Fruit fly (Drosophila melanogaster) whole organism, embryonic: ENCODE measurements around the gene Arl5.
A peak's percentile ranks its signal among the peaks of the same experiment; 100 is the strongest.

Experiments used
- Adf1 ChIP-seq: fragments of 200-800 bp; sonication (Bioruptor generic); IDR thresholded peaks from 2 replicates; pipeline ENCODE4 v1.3.6; 2022; ENCODE audit warnings: missing biosample characterization, missing genetic modification characterization
- Atf6 ChIP-seq: fragments of 200-800 bp; sonication (Bioruptor generic); IDR thresholded peaks from 2 replicates; pipeline ENCODE4 v1.3.6; 2022; ENCODE audit warnings: missing biosample characterization, missing genetic modification characterization
- B-H1 ChIP-seq: fragments of 200-800 bp; sonication (Bioruptor generic); IDR thresholded peaks from 3 replicates; pipeline ENCODE4 v1.3.6; 2022; ENCODE audit warnings: missing biosample characterization, missing genetic modification characterization
- BtbVII ChIP-seq: fragments of 200-800 bp; sonication (Bioruptor generic); optimal IDR thresholded peaks from 3 replicates; lab custom pipeline; 2017; ENCODE audit warnings: missing biosample characterization, mild to moderate bottlenecking, missing genetic modification characterization
- CG11093 ChIP-seq: fragments of 200-800 bp; sonication (Bioruptor generic); IDR thresholded peaks from 3 replicates; pipeline ENCODE4 v1.3.6; 2022; ENCODE audit warnings: missing biosample characterization, missing genetic modification characterization
- CG12155 ChIP-seq: fragments of 200-800 bp; sonication (Bioruptor generic); optimal IDR thresholded peaks from 3 replicates; lab custom pipeline; 2016; ENCODE audit warnings: missing biosample characterization, missing genetic modification characterization
- CG12942 ChIP-seq: fragments of 200-800 bp; sonication (Bioruptor generic); optimal IDR thresholded peaks from 3 replicates; lab custom pipeline; 2016; ENCODE audit warnings: missing biosample characterization, missing genetic modification characterization
- CG15011 ChIP-seq: fragments of 200-800 bp; sonication (Bioruptor generic); optimal IDR thresholded peaks from 3 replicates; lab custom pipeline; 2018; ENCODE audit warnings: missing biosample characterization, mild to moderate bottlenecking, missing genetic modification characterization
- CG15269 ChIP-seq: fragments of 200-800 bp; sonication (Bioruptor generic); optimal IDR thresholded peaks from 2 replicates; lab custom pipeline; 2018; ENCODE audit warnings: missing biosample characterization, mild to moderate bottlenecking, missing genetic modification characterization, moderate library complexity
- CG1529 ChIP-seq: fragments of 200-800 bp; sonication (Bioruptor generic); optimal IDR thresholded peaks from 3 replicates; lab custom pipeline; 2018; ENCODE audit warnings: missing biosample characterization, missing genetic modification characterization
- CG15601 ChIP-seq: fragments of 200-800 bp; sonication (Bioruptor generic); optimal IDR thresholded peaks from 3 replicates; lab custom pipeline; 2019; ENCODE audit warnings: missing biosample characterization, mild to moderate bottlenecking, missing genetic modification characterization, moderate library complexity
- CG17385 ChIP-seq: fragments of 200-800 bp; sonication (Bioruptor generic); optimal IDR thresholded peaks from 3 replicates; lab custom pipeline; 2018; ENCODE audit warnings: missing biosample characterization, mild to moderate bottlenecking, missing genetic modification characterization
- CG17829 ChIP-seq: fragments of 200-800 bp; optimal IDR thresholded peaks from 2 replicates; lab custom pipeline; 2019; ENCODE audit warnings: missing biosample characterization, mild to moderate bottlenecking, missing genetic modification characterization, moderate library complexity
- CG18619 ChIP-seq: fragments of 200-800 bp; sonication (Bioruptor generic); optimal IDR thresholded peaks from 3 replicates; lab custom pipeline; 2017; ENCODE audit warnings: missing biosample characterization, mild to moderate bottlenecking, missing genetic modification characterization
- CG18764 ChIP-seq: fragments of 200-800 bp; sonication (Bioruptor generic); optimal IDR thresholded peaks from 3 replicates; lab custom pipeline; 2016; ENCODE audit warnings: missing biosample characterization, missing genetic modification characterization
- CG30020 ChIP-seq: fragments of 200-800 bp; optimal IDR thresholded peaks from 2 replicates; lab custom pipeline; 2019; ENCODE audit warnings: missing biosample characterization, mild to moderate bottlenecking, missing genetic modification characterization, moderate library complexity
- CG7963 ChIP-seq: fragments of 200-800 bp; sonication (Bioruptor generic); IDR thresholded peaks from 3 replicates; pipeline ENCODE4 v1.3.6; 2022; ENCODE audit warnings: missing biosample characterization, missing genetic modification characterization; ENCODE audit not compliant: partially characterized antibody
- CG8089 ChIP-seq: fragments of 200-800 bp; sonication (Bioruptor generic); optimal IDR thresholded peaks from 3 replicates; lab custom pipeline; 2016; ENCODE audit warnings: missing biosample characterization, missing genetic modification characterization
- CG8359 ChIP-seq: fragments of 200-800 bp; sonication (Bioruptor generic); optimal IDR thresholded peaks from 2 replicates; lab custom pipeline; 2017; ENCODE audit warnings: missing biosample characterization, mild to moderate bottlenecking, missing genetic modification characterization, borderline replicate concordance
- CG8765 ChIP-seq: fragments of 200-800 bp; sonication (Bioruptor generic); IDR thresholded peaks from 2 replicates; pipeline ENCODE4 v1.3.6; 2022; ENCODE audit warnings: missing biosample characterization, missing genetic modification characterization
- CG8944 ChIP-seq: fragments of 200-800 bp; sonication (Bioruptor generic); optimal IDR thresholded peaks from 3 replicates; lab custom pipeline; 2016; ENCODE audit warnings: missing biosample characterization, missing genetic modification characterization
- Dfd ChIP-seq, 2 experiments: fragments of >200 bp; optimal IDR thresholded peaks; 2 replicates each; lab custom pipeline; 2017; ENCODE audit warnings: missing biosample characterization in 2 of 2, missing genetic modification characterization in 2 of 2
- Dp ChIP-seq: fragments of 200-800 bp; sonication (Bioruptor generic); optimal IDR thresholded peaks from 2 replicates; lab custom pipeline; 2018; ENCODE audit warnings: missing biosample characterization, mild to moderate bottlenecking, missing genetic modification characterization, moderate library complexity
- ERR ChIP-seq: fragments of 200-800 bp; sonication (Bioruptor generic); optimal IDR thresholded peaks from 2 replicates; lab custom pipeline; 2016; ENCODE audit warnings: missing biosample characterization, missing genetic modification characterization
- Hand ChIP-seq: fragments of 200-800 bp; sonication (Bioruptor generic); optimal IDR thresholded peaks from 2 replicates; lab custom pipeline; 2017; ENCODE audit warnings: mild to moderate bottlenecking, missing biosample characterization, missing genetic modification reagents, missing genetic modification characterization
- NC2β ChIP-seq: fragments of 200-800 bp; sonication (Bioruptor generic); optimal IDR thresholded peaks from 2 replicates; lab custom pipeline; 2016; ENCODE audit warnings: missing biosample characterization, missing genetic modification characterization
- Sry-δ ChIP-seq: fragments of 200-800 bp; sonication (Bioruptor generic); optimal IDR thresholded peaks from 2 replicates; lab custom pipeline; 2016; ENCODE audit warnings: missing biosample characterization, missing genetic modification characterization
- Stat92E ChIP-seq, 3 experiments: fragments of >200 bp in 2 of 3; fragments of 200-800 bp in 1 of 3; sonication (Bioruptor generic) in 1 of 3; optimal IDR thresholded peaks; 2 replicates each; lab custom pipeline; 2017 to 2019; ENCODE audit warnings: missing biosample characterization in 3 of 3, missing genetic modification characterization in 3 of 3, mild to moderate bottlenecking in 1 of 3, moderate library complexity in 1 of 3
- Usf ChIP-seq: fragments of 200-800 bp; sonication (Bioruptor generic); optimal IDR thresholded peaks from 2 replicates; lab custom pipeline; 2017; ENCODE audit warnings: missing genotype, missing biosample characterization, missing genetic modification characterization
- aop ChIP-seq: fragments of 200-800 bp; sonication (Bioruptor generic); IDR thresholded peaks from 2 replicates; pipeline ENCODE4 v1.3.6; 2022; ENCODE audit warnings: missing biosample characterization, missing genetic modification characterization
- bsh ChIP-seq, 2 experiments: fragments of 200-800 bp; sonication (Bioruptor generic); optimal IDR thresholded peaks; 2 replicates each; lab custom pipeline; 2017 to 2018; ENCODE audit warnings: mild to moderate bottlenecking in 2 of 2, missing biosample characterization in 2 of 2, missing genetic modification characterization in 2 of 2, moderate library complexity in 1 of 2
- btn ChIP-seq: fragments of 200-800 bp; sonication (Bioruptor generic); optimal IDR thresholded peaks from 2 replicates; lab custom pipeline; 2016; ENCODE audit warnings: missing biosample characterization, missing genetic modification characterization
- cas ChIP-seq: fragments of 200-800 bp; sonication (Bioruptor generic); IDR thresholded peaks from 2 replicates; pipeline ENCODE4 v1.3.6; 2022; ENCODE audit warnings: missing biosample characterization, missing genetic modification characterization
- cg ChIP-seq: fragments of 200-800 bp; sonication (Bioruptor generic); optimal IDR thresholded peaks from 3 replicates; lab custom pipeline; 2019; ENCODE audit warnings: missing biosample characterization, mild to moderate bottlenecking, missing genetic modification characterization, moderate library complexity
- chinmo ChIP-seq: fragments of 200-800 bp; sonication (Bioruptor generic); IDR thresholded peaks from 4 replicates; pipeline ENCODE4 v1.3.6; 2022; ENCODE audit warnings: missing biosample characterization, missing genetic modification characterization; ENCODE audit not compliant: partially characterized antibody
- crol ChIP-seq: fragments of 200-800 bp; sonication (Bioruptor generic); IDR thresholded peaks from 2 replicates; pipeline ENCODE4 v1.3.6; 2022; ENCODE audit warnings: missing biosample characterization, missing genetic modification characterization
- eyg ChIP-seq: fragments of 200-800 bp; sonication (Bioruptor generic); optimal IDR thresholded peaks from 3 replicates; lab custom pipeline; 2016; ENCODE audit warnings: missing biosample characterization, missing genetic modification characterization
- fd3F ChIP-seq: fragments of 200-800 bp; sonication (Bioruptor generic); optimal IDR thresholded peaks from 2 replicates; lab custom pipeline; 2018; ENCODE audit warnings: missing biosample characterization, mild to moderate bottlenecking, missing genetic modification characterization, moderate library complexity
- fd96Cb ChIP-seq: fragments of 200-800 bp; sonication (Bioruptor generic); optimal IDR thresholded peaks from 2 replicates; lab custom pipeline; 2018; ENCODE audit warnings: missing biosample characterization, mild to moderate bottlenecking, missing genetic modification characterization, moderate library complexity
- gt ChIP-seq: fragments of 200-800 bp; sonication (Bioruptor generic); IDR thresholded peaks from 2 replicates; pipeline ENCODE4 v1.3.6; 2022; ENCODE audit warnings: missing biosample characterization, missing genetic modification characterization
- hbn ChIP-seq: fragments of 200-800 bp; sonication (Bioruptor generic); IDR thresholded peaks from 2 replicates; pipeline ENCODE4 v1.3.6; 2022; ENCODE audit warnings: missing biosample characterization, missing genetic modification characterization; ENCODE audit not compliant: partially characterized antibody
- hth ChIP-seq: fragments of >200 bp; optimal IDR thresholded peaks from 2 replicates; lab custom pipeline; 2017; ENCODE audit warnings: inconsistent platforms
- nom ChIP-seq: fragments of 200-800 bp; sonication (Bioruptor generic); optimal IDR thresholded peaks from 2 replicates; lab custom pipeline; 2017; ENCODE audit warnings: missing biosample characterization, missing genetic modification characterization, mild to moderate bottlenecking, moderate library complexity, missing genetic modification reagents
- oc ChIP-seq: fragments of 200-800 bp; sonication (Bioruptor generic); optimal IDR thresholded peaks from 2 replicates; lab custom pipeline; 2018; ENCODE audit warnings: missing biosample characterization, mild to moderate bottlenecking, missing genetic modification characterization, moderate library complexity
- sens-2 ChIP-seq: fragments of 200-800 bp; sonication (Bioruptor generic); IDR thresholded peaks from 2 replicates; pipeline ENCODE4 v1.3.6; 2022; ENCODE audit warnings: missing biosample characterization, missing genetic modification characterization
- sisA ChIP-seq: fragments of 200-800 bp; sonication (Bioruptor generic); IDR thresholded peaks from 2 replicates; pipeline ENCODE4 v1.3.6; 2022; ENCODE audit warnings: missing biosample characterization, missing genetic modification characterization
- sob ChIP-seq: fragments of 200-800 bp; sonication (Bioruptor generic); IDR thresholded peaks from 2 replicates; pipeline ENCODE4 v1.3.6; 2022; ENCODE audit warnings: missing biosample characterization, missing genetic modification characterization
- tll ChIP-seq, 2 experiments: fragments of 200-800 bp in 1 of 2; fragments of >200 bp in 1 of 2; sonication (Bioruptor generic) in 1 of 2; optimal IDR thresholded peaks; 2 replicates each; lab custom pipeline; 2017 to 2019; ENCODE audit warnings: missing biosample characterization in 2 of 2, missing genetic modification characterization in 2 of 2, mild to moderate bottlenecking in 1 of 2, moderate library complexity in 1 of 2
- toy ChIP-seq: fragments of 200-800 bp; sonication (Bioruptor generic); IDR thresholded peaks from 2 replicates; pipeline ENCODE4 v1.3.6; 2022; ENCODE audit warnings: missing biosample characterization, missing genetic modification characterization

Gene Arl5

dm6 chr3L:8315141-8315816 is 15.6 kb upstream of the Arl5 start, which contains the start of gene Cpsf6 (continued):
- peak; percentile 54; the same call in 1 of the 2 replicates for TF ChIP-seq cas
- no peak for TF ChIP-seq tll (GFP tag; optimal IDR thresholded peaks at IDR 0.05; lab: Kevin White, UChicago)
- peak; percentile 42; the same call in 1 of the 3 replicates for TF ChIP-seq CG11093 (GFP tag; lab: Robert Waterston, UW)
- no peak; the same call in 2 of the 3 replicates for TF ChIP-seq B-H1 (GFP tag; lab: Robert Waterston, UW)
- TF ChIP-seq BtbVII = no peak
- TF ChIP-seq CG8944 (GFP tag; lab: Kevin White, UChicago) = peak; percentile 6
- peak; percentile 52 for TF ChIP-seq fd96Cb (tag; lab: Kevin White, UChicago)
- TF ChIP-seq CG18619 (GFP tag; lab: Kevin White, UChicago) = peak; percentile 35
- TF ChIP-seq CG8359 = no peak
- no peak for TF ChIP-seq CG7963 (GFP tag; lab: Robert Waterston, UW)
- TF ChIP-seq CG15601 = peak; percentile 69
- no peak for TF ChIP-seq hbn (GFP tag; lab: Robert Waterston, UW)
- peak; percentile 64 for TF ChIP-seq CG30020 (tag; lab: Kevin White, UChicago)
- peak; percentile 23; the same call in 1 of the 2 replicates for TF ChIP-seq sisA
- no peak for TF ChIP-seq hth
- peak; percentile 8 for TF ChIP-seq CG15011 (GFP tag; lab: Kevin White, UChicago)
- TF ChIP-seq nom (GFP tag; lab: Kevin White, UChicago) = peak; percentile 50
- TF ChIP-seq CG17385 (GFP tag; lab: Kevin White, UChicago) = peak; percentile 39
- TF ChIP-seq oc (tag; lab: Kevin White, UChicago) = no peak
- no peak for TF ChIP-seq Hand (GFP tag; lab: Kevin White, UChicago)
- TF ChIP-seq Atf6 (GFP tag; lab: Robert Waterston, UW) = peak; percentile 64
- TF ChIP-seq CG1529 (GFP tag; lab: Kevin White, UChicago) = peak; percentile 3
- TF ChIP-seq sob (GFP tag; lab: Robert Waterston, UW) = peak; percentile 58
- peak; percentile 41 for TF ChIP-seq Sry-δ
- no peak for TF ChIP-seq aop (GFP tag; lab: Robert Waterston, UW)
- no peak for TF ChIP-seq btn (GFP tag; lab: Kevin White, UChicago)
- TF ChIP-seq chinmo (GFP tag; lab: Robert Waterston, UW) = peak; percentile 56; the same call in 1 of the 4 replicates
- TF ChIP-seq CG12155 (GFP tag; lab: Kevin White, UChicago) = peak; percentile 44
- TF ChIP-seq CG15269 (tag; lab: Kevin White, UChicago) = peak; percentile 74
- TF ChIP-seq bsh (GFP tag; optimal IDR thresholded peaks at IDR 0.05; lab: Kevin White, UChicago) = peak in 1 of 2 experiments; percentile 74
- no peak for TF ChIP-seq Stat92E (GFP tag; optimal IDR thresholded peaks at IDR 0.05; lab: Kevin White, UChicago)
- no peak for TF ChIP-seq gt
- TF ChIP-seq CG8765 (GFP tag; lab: Robert Waterston, UW) = peak; percentile 50; the same call in 1 of the 2 replicates
- TF ChIP-seq fd3F (GFP tag; lab: Kevin White, UChicago) = peak; percentile 62
- peak; percentile 37 for TF ChIP-seq CG18764
- peak; percentile 97 for TF ChIP-seq cg (GFP tag; lab: Kevin White, UChicago)
- TF ChIP-seq toy (GFP tag; lab: Robert Waterston, UW) = no peak
- TF ChIP-seq ERR (GFP tag; lab: Kevin White, UChicago) = no peak
- TF ChIP-seq CG8089 (GFP tag; lab: Kevin White, UChicago) = peak; percentile 25
- no peak for TF ChIP-seq Dfd (GFP tag; optimal IDR thresholded peaks at IDR 0.05; lab: Kevin White, UChicago)
- TF ChIP-seq sens-2 = peak; percentile 68
- no peak for TF ChIP-seq NC2β (GFP tag; lab: Kevin White, UChicago)
- TF ChIP-seq Adf1 (GFP tag; lab: Robert Waterston, UW) = peak; percentile 48; the same call in 1 of the 2 replicates
- TF ChIP-seq CG17829 (tag; lab: Kevin White, UChicago) = peak; percentile 80
- peak; percentile 67 for TF ChIP-seq Dp (GFP tag; lab: Kevin White, UChicago)
- TF ChIP-seq eyg (GFP tag; lab: Kevin White, UChicago) = no peak
- peak; percentile 94 for TF ChIP-seq crol
- peak; percentile 8 for TF ChIP-seq Usf (GFP tag; lab: Kevin White, UChicago)
- TF ChIP-seq CG12942 (GFP tag; lab: Kevin White, UChicago) = peak; percentile 57
